Worm (Caenorhabditis elegans): Measurements from ENCODE around the gene ech-8.

DNA sequence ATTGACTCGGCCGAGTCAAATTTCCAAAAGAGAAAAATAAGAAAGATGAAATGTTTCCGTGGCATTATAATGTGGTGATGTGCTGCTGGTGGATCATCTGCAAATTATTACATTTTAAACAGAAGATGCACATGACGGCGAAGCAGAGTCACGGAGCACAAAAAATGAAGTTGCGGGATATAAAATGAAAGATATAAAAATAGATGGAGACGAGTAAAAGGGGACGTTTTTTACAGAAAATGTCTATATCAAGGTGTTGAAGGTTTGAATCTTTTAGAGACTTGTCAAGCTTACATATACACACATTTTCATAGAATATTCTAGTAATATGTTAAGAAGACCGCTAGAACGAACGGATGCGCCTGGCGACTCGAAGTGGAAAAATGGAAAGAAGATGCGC is 44.6 kb downstream of the ech-8 start, which contains the start of gene ptrg-1:
- TF ChIP-seq klf-2 (GFP tag; conservative IDR thresholded peaks at IDR 0.05) = no peak
- TF ChIP-seq T22C8.4 (GFP tag; IDR thresholded peaks at IDR 0.05) = no peak
- no peak for TF ChIP-seq cog-1 (tag; optimal IDR thresholded peaks at IDR 0.05)
- TF ChIP-seq flt-1 (GFP tag; IDR thresholded peaks at IDR 0.05) = no peak
- TF ChIP-seq med-1 (GFP tag; optimal IDR thresholded peaks at IDR 0.05; ENCODE audit: insufficient read depth) = no peak
- TF ChIP-seq ztf-23 (GFP tag; IDR thresholded peaks at IDR 0.05) = no peak
- no peak for TF ChIP-seq tab-1 (GFP tag; IDR thresholded peaks at IDR 0.05)
